Worm (Caenorhabditis elegans): ENCODE data around the gene dnj-25.

Gene dnj-25

ce11 chrV:20782188-20782587 is 38.0 kb upstream of the dnj-25 start (continued):
- TF ChIP-seq Y5F2A.4 (GFP tag; optimal IDR thresholded peaks at IDR 0.05) (no peak), lim-7 (GFP tag; IDR thresholded peaks at IDR 0.05) (no peak), nhr-48 (tag; optimal IDR thresholded peaks at IDR 0.05) (peak; percentile 40), dmd-9 (GFP tag; IDR thresholded peaks at IDR 0.05) (no peak), dmd-8 (GFP tag; IDR thresholded peaks at IDR 0.05) (no peak), F10B5.3 (tag; optimal IDR thresholded peaks at IDR 0.05) (no peak), dve-1 (tag; optimal IDR thresholded peaks at IDR 0.05; ENCODE audit: insufficient read depth) (no peak), mdl-1 (tag; optimal IDR thresholded peaks at IDR 0.05) (peak; percentile 20 to 86), lin-13 (GFP tag; optimal IDR thresholded peaks at IDR 0.05) (no peak), Y48G9A.11 (GFP tag; IDR thresholded peaks at IDR 0.05) (no peak), nhr-111 (GFP tag; optimal IDR thresholded peaks at IDR 0.05) (no peak), jun-1 (tag; optimal IDR thresholded peaks at IDR 0.05) (no peak), egl-43 (GFP tag; IDR thresholded peaks at IDR 0.05) (no peak), daf-16 (GFP tag; optimal IDR thresholded peaks at IDR 0.05) (no peak), daf-16 (tag; optimal IDR thresholded peaks at IDR 0.05) (peak; percentile 25), ctbp-1 (GFP tag; IDR thresholded peaks at IDR 0.05) (peak; percentile 83), nhr-41 (GFP tag; IDR thresholded peaks at IDR 0.05) (no peak), nhr-77 (tag; optimal IDR thresholded peaks at IDR 0.05) (no peak), rbr-2 (tag; optimal IDR thresholded peaks at IDR 0.05) (peak; percentile 47), nhr-28 (tag; optimal IDR thresholded peaks at IDR 0.05) (no peak), lin-29 (GFP tag; IDR thresholded peaks at IDR 0.05) (no peak), sdz-12 (GFP tag; optimal IDR thresholded peaks at IDR 0.05) (no peak), hlh-30 (tag; optimal IDR thresholded peaks at IDR 0.05; ENCODE audit: insufficient read depth) (peak; percentile 84), zfp-3 (GFP tag; conservative IDR thresholded peaks at IDR 0.05) (no peak), nhr-25 (tag; optimal IDR thresholded peaks at IDR 0.05; ENCODE audit: borderline replicate concordance, insufficient read depth) (no peak), php-3 (GFP tag; IDR thresholded peaks at IDR 0.05) (no peak), dpl-1 (GFP tag; optimal IDR thresholded peaks at IDR 0.05) (no peak), ZK337.2 (GFP tag; IDR thresholded peaks at IDR 0.05) (no peak), snpc-4 (tag; optimal IDR thresholded peaks at IDR 0.05) (no peak), nhr-10 (tag; optimal IDR thresholded peaks at IDR 0.05) (no peak), pqm-1 (tag; optimal IDR thresholded peaks at IDR 0.05) (no peak), mdt-29 (GFP tag; IDR thresholded peaks at IDR 0.05) (no peak), ZK546.5 (tag; optimal IDR thresholded peaks at IDR 0.05) (no peak), ceh-32 (tag; optimal IDR thresholded peaks at IDR 0.05; ENCODE audit: poor library complexity) (no peak), mxl-2 (GFP tag; conservative IDR thresholded peaks at IDR 0.05) (no peak), unc-130 (GFP tag; optimal IDR thresholded peaks at IDR 0.05) (no peak), spr-3 (GFP tag; optimal IDR thresholded peaks at IDR 0.05) (no peak), lin-38 (GFP tag; IDR thresholded peaks at IDR 0.05) (0 out of 2 replicates have a peak, but pooled peaks have one; percentile 19), D1046.2 (GFP tag; IDR thresholded peaks at IDR 0.05) (no peak), nhr-237 (tag; optimal IDR thresholded peaks at IDR 0.05) (no peak), lin-39 (tag; optimal IDR thresholded peaks at IDR 0.05) (no peak), dmd-6 (GFP tag; IDR thresholded peaks at IDR 0.05) (peak; percentile 22; the same call in 1 of the 2 replicates), zip-2 (tag; optimal IDR thresholded peaks at IDR 0.05) (no peak), fkh-10 (GFP tag; optimal IDR thresholded peaks at IDR 0.05) (peak; percentile 98), ztf-7 (tag; optimal IDR thresholded peaks at IDR 0.05) (no peak), cey-2 (tag; optimal IDR thresholded peaks at IDR 0.05; ENCODE audit: borderline replicate concordance, insufficient read depth) (no peak), F37D6.2 (tag; optimal IDR thresholded peaks at IDR 0.05) (peak; percentile 39), unc-62 (GFP tag; optimal IDR thresholded peaks at IDR 0.05 in 1 of 2) (peak in 1 of 2 experiments; percentile 52), unc-62 (tag; optimal IDR thresholded peaks at IDR 0.05) (no peak), arid-1 (GFP tag; conservative IDR thresholded peaks at IDR 0.05) (0 out of 2 replicates have a peak, but pooled peaks have one; percentile 10), madf-9 (GFP tag; conservative IDR thresholded peaks at IDR 0.05) (no peak), nhr-42 (GFP tag; IDR thresholded peaks at IDR 0.05) (no peak)

Measured in whole organism, L4 larva.